Fruit fly (Drosophila melanogaster) whole organism, wandering third instar larva: ENCODE results near the gene Or22b.

Source experiments
- CG9705 ChIP-seq: fragments of 200-800 bp; sonication (Bioruptor generic); optimal IDR thresholded peaks from 2 replicates; lab custom pipeline; 2018; ENCODE audit warnings: missing biosample characterization, mild to moderate bottlenecking, missing genetic modification characterization
- Dfd ChIP-seq: fragments of >200 bp; optimal IDR thresholded peaks from 2 replicates; lab custom pipeline; 2017; ENCODE audit warnings: missing biosample characterization, missing genetic modification characterization
- Dif ChIP-seq: fragments of 200-275, 200-300 bp; sonication (Bioruptor generic); optimal IDR thresholded peaks from 2 replicates; lab custom pipeline; 2018; ENCODE audit warnings: missing biosample characterization, missing genetic modification characterization; ENCODE audit not compliant: partially characterized antibody
- HLH106 ChIP-seq: fragments of 200-800 bp; optimal IDR thresholded peaks from 3 replicates; lab custom pipeline; 2019; ENCODE audit warnings: missing biosample characterization, mild to moderate bottlenecking, missing genetic modification characterization, moderate library complexity
- Hr78 ChIP-seq: fragments of >200 bp; optimal IDR thresholded peaks from 2 replicates; lab custom pipeline; 2017; ENCODE audit warnings: missing biosample characterization, missing genetic modification characterization
- Myc ChIP-seq: fragments of >200 bp; optimal IDR thresholded peaks from 2 replicates; lab custom pipeline; 2017
- N ChIP-seq: fragments of >200 bp; optimal IDR thresholded peaks from 2 replicates; lab custom pipeline; 2018; ENCODE audit warnings: missing biosample characterization, missing external identifiers, missing genetic modification characterization
- Vsx2 ChIP-seq: fragments of 200-300, 225-300 bp; sonication (Bioruptor generic); optimal IDR thresholded peaks from 2 replicates; lab custom pipeline; 2018; ENCODE audit warnings: missing biosample characterization, missing genetic modification characterization; ENCODE audit not compliant: partially characterized antibody
- br ChIP-seq: fragments of 200-800 bp; sonication (Bioruptor generic); optimal IDR thresholded peaks from 2 replicates; lab custom pipeline; 2016; ENCODE audit warnings: missing biosample characterization, missing genetic modification characterization
- brk ChIP-seq: fragments of 200-800 bp; sonication (Bioruptor generic); optimal IDR thresholded peaks from 2 replicates; lab custom pipeline; 2016; ENCODE audit warnings: missing biosample characterization, mild to moderate bottlenecking, missing genetic modification characterization
- dl ChIP-seq, 2 experiments: fragments of 175-275, 200-275 bp in 1 of 2; fragments of 200-275 bp in 1 of 2; sonication (Bioruptor generic); optimal IDR thresholded peaks; lab custom pipeline; 2018; ENCODE audit warnings: mild to moderate bottlenecking in 2 of 2, missing biosample characterization in 2 of 2, missing genetic modification characterization in 2 of 2, moderate library complexity in 2 of 2; ENCODE audit not compliant: partially characterized antibody in 2 of 2, insufficient read depth in 1 of 2
- dmrt93B ChIP-seq: fragments of 200-800 bp; sonication (Bioruptor generic); optimal IDR thresholded peaks from 2 replicates; lab custom pipeline; 2018; ENCODE audit warnings: missing biosample characterization, mild to moderate bottlenecking, missing genetic modification characterization
- fru ChIP-seq: fragments of 200-800 bp; sonication (Bioruptor generic); optimal IDR thresholded peaks from 3 replicates; lab custom pipeline; 2016; ENCODE audit warnings: missing biosample characterization, mild to moderate bottlenecking, missing genetic modification characterization
- h ChIP-seq: fragments of 200-800 bp; sonication (Bioruptor generic); optimal IDR thresholded peaks from 3 replicates; lab custom pipeline; 2016; ENCODE audit warnings: missing biosample characterization, mild to moderate bottlenecking, missing genetic modification characterization
- jim ChIP-seq: fragments of 175-275, 200-325 bp; sonication (Bioruptor generic); optimal IDR thresholded peaks from 2 replicates; lab custom pipeline; 2016; ENCODE audit warnings: missing biosample characterization, mild to moderate bottlenecking, missing genetic modification characterization
- lola ChIP-seq: fragments of >200 bp; optimal IDR thresholded peaks from 2 replicates; lab custom pipeline; 2017; ENCODE audit warnings: missing biosample characterization, missing genetic modification characterization
- pan ChIP-seq: fragments of >200 bp; optimal IDR thresholded peaks from 2 replicates; lab custom pipeline; 2017
- psq ChIP-seq: fragments of 200-800 bp; sonication (Bioruptor generic); optimal IDR thresholded peaks from 3 replicates; lab custom pipeline; 2017; ENCODE audit warnings: missing biosample characterization, mild to moderate bottlenecking, missing genetic modification characterization, moderate library complexity
- usp ChIP-seq: fragments of >200 bp; optimal IDR thresholded peaks from 2 replicates; lab custom pipeline; 2017; ENCODE audit warnings: missing biosample characterization, missing genetic modification characterization

Gene Or22b

DNA sequence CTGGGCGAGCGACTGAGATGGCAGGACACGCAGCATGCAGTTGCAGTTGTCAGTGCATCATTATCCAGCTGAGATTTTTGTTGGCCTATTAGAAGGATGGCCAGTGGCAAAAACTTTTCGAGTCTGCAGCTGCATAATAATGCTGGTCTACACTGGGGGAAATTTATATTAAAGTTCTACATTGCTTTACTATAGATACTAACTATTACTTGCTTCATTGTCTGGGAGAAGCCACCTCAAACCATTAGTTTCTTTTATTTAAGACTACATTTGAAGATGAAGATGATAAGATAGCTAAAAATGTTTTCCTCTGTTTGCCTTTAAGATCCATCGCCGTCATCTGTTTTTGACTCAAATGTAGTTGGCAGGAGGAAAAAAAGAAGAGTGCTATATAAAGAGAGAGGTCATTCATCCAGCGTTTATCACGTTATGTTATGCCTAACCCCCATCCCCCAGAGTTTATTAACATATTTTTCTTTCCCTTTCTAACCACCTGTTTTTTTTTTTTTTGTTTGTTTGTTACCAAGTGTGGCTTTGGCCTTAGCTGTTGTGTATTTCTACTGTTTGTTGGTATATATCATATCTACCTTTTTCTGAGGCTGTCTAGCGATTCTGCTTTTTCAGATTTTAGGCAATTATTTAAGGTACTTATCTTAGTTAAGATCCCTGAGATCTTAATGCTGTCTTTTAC lies 37.5 kb downstream of the Or22b start:
- no peak for TF ChIP-seq lola
- TF ChIP-seq br (GFP tag; lab: Kevin White, UChicago) = no peak
- TF ChIP-seq dl (GFP tag; optimal IDR thresholded peaks at IDR 0.05; lab: Kevin White, UChicago; ENCODE audit: insufficient read depth in 1 of 2, partially characterized antibody in 2 of 2) = no peak
- no peak for TF ChIP-seq Hr78
- no peak for TF ChIP-seq dmrt93B (GFP tag; lab: Kevin White, UChicago)
- TF ChIP-seq Vsx2 (GFP tag; lab: Kevin White, UChicago) = no peak
- no peak for TF ChIP-seq Dif (GFP tag; lab: Kevin White, UChicago)

DNA sequence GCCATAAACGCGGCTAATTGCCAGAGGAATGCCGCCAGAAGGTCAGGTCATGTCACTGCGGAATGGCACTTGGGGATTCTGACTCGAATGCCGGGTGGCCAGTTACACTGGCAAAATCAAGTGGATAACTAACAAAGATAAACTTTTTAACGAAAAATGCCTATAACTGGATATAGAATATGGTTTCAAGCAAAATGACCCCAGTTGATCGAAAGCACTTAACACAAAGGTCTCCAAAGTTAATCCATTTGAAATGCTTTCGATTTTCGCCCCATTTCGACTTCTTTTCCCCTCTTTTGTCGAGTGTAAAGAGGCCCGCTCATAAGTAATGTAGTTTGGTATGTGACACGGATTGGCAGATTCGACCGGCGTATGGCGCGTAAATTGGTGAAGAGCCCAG lies 46.1 kb downstream of the Or22b start:
- TF ChIP-seq CG9705 (no peak), Vsx2 (GFP tag; lab: Kevin White, UChicago) (no peak), jim (GFP tag; lab: Kevin White, UChicago) (no peak), psq (no peak), Myc (lab: Kevin White, UChicago) (no peak), usp (GFP tag; lab: Kevin White, UChicago) (no peak), fru (GFP tag; lab: Kevin White, UChicago) (peak; percentile 17), h (GFP tag; lab: Kevin White, UChicago) (peak; percentile 27), brk (GFP tag; lab: Kevin White, UChicago) (no peak), pan (no peak), Dfd (no peak), N (GFP tag; lab: Kevin White, UChicago) (no peak)
- TF ChIP-seq, all 38 proteins: peak for 2

DNA sequence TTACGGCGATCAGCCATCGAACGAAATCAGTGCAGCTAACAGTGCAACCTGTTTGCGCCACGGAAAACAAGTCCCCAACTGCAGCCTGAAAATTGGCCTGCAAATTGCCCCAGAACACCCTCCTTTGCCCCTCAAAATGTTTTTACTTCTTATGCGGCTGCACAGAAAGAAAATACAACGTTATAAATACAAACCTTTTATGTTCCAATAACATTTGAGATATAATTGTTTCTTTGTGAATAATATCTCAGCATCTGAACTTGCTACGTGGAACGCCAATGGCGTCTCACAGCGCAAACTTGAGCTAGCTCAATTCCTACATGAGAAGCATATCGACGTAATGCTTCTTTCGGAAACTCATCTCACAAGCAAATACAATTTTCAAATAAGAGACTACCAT lies 48.0 kb downstream of the Or22b start:
- TF ChIP-seq HLH106 (tag; lab: Kevin White, UChicago) = peak; percentile 24
- TF ChIP-seq dmrt93B (GFP tag; lab: Kevin White, UChicago) = peak; percentile 6
